Worm (Caenorhabditis elegans) whole organism, L4 larva: ENCODE measurements around the gene C17G10.6.
A peak's percentile ranks its signal among the peaks of the same experiment; 100 is the strongest.

ENCODE experiments used
- F49E8.2 ChIP-seq: sonication (generic microtip); optimal IDR thresholded peaks from 2 replicates; lab custom pipeline; 2016; ENCODE audit warnings: missing compliant biosample characterization, mild to moderate bottlenecking, missing genetic modification characterization, borderline replicate concordance
- ama-1 ChIP-seq: fragments of 150-350 bp; optimal IDR thresholded peaks from 2 replicates; lab custom pipeline; 2014; ENCODE audit warnings: inconsistent platforms, mixed read lengths
- ceh-82 ChIP-seq: sonication (generic microtip); optimal IDR thresholded peaks from 2 replicates; lab custom pipeline; 2017; ENCODE audit warnings: missing biosample characterization, missing genetic modification characterization
- daf-19 ChIP-seq: fragments of 200-800 bp; sonication (Bioruptor generic); conservative IDR thresholded peaks from 2 replicates; pipeline ENCODE4 v1.3.6; 2022; ENCODE audit warnings: missing genetic modification characterization, missing compliant biosample characterization
- lsy-2 ChIP-seq, 2 experiments: fragments of 150-350 bp in 1 of 2; sonication (generic microtip) in 1 of 2; optimal IDR thresholded peaks; 2 replicates each; lab custom pipeline; 2014 to 2017; ENCODE audit warnings: missing biosample characterization in 2 of 2, missing genetic modification characterization in 2 of 2
- nhr-11 ChIP-seq: fragments of 150-350 bp; optimal IDR thresholded peaks from 2 replicates; lab custom pipeline; 2014; ENCODE audit warnings: missing biosample characterization, missing genetic modification characterization
- nhr-25 ChIP-seq: sonication (generic microtip); optimal IDR thresholded peaks from 2 replicates; lab custom pipeline; 2017; ENCODE audit warnings: missing genetic modification characterization, mild to moderate bottlenecking, missing compliant biosample characterization, antibody characterized with exemption, moderate library complexity, borderline replicate concordance; ENCODE audit not compliant: insufficient read depth
- nhr-28 ChIP-seq: fragments of 150-350 bp; optimal IDR thresholded peaks from 2 replicates; lab custom pipeline; 2014; ENCODE audit warnings: missing biosample characterization, missing genetic modification characterization
- nhr-6 ChIP-seq: fragments of 150-350 bp; optimal IDR thresholded peaks from 2 replicates; lab custom pipeline; 2014; ENCODE audit warnings: missing biosample characterization, missing genetic modification characterization
- skn-1 ChIP-seq: fragments of 150-350 bp; optimal IDR thresholded peaks from 2 replicates; lab custom pipeline; 2014; ENCODE audit warnings: missing biosample characterization, missing genetic modification characterization
- unc-130 ChIP-seq: sonication (generic microtip); optimal IDR thresholded peaks from 2 replicates; lab custom pipeline; 2016; ENCODE audit warnings: missing genetic modification reagents, missing genetic modification characterization, missing compliant biosample characterization
- unc-62 ChIP-seq, 3 experiments: fragments of 150-350 bp in 1 of 3; sonication (generic microtip); optimal IDR thresholded peaks in 2 of 3; peaks in 1 of 3; 1 replicate in 1 of 3; 2 replicates in 2 of 3; lab custom pipeline; 2014 to 2017; ENCODE audit warnings: missing biosample characterization in 3 of 3, missing genetic modification characterization in 3 of 3, missing genetic modification reagents in 3 of 3, missing genotype in 1 of 3
- zip-11 ChIP-seq: fragments of 200-800 bp; sonication (Bioruptor generic); IDR thresholded peaks from 2 replicates; pipeline ENCODE4 v1.3.6; 2022; ENCODE audit warnings: missing genetic modification characterization, missing compliant biosample characterization

- TF ChIP-seq unc-62 (GFP tag; optimal IDR thresholded peaks at IDR 0.05 in 1 of 2; lab: Kevin White, UChicago) (no peak), unc-62 (tag; optimal IDR thresholded peaks at IDR 0.05; lab: Kevin White, UChicago) (no peak), ama-1 (lab: Kevin White, UChicago) (peak; percentile 97), nhr-6 (tag; lab: Kevin White, UChicago) (peak; percentile 53), nhr-11 (tag; lab: Kevin White, UChicago) (peak; percentile 26), ceh-82 (tag; lab: Kevin White, UChicago) (no peak), unc-130 (GFP tag; lab: Kevin White, UChicago) (peak; percentile 39), skn-1 (tag; lab: Kevin White, UChicago) (no peak), lsy-2 (tag; optimal IDR thresholded peaks at IDR 0.05; lab: Kevin White, UChicago) (peak in 1 of 2 experiments; percentile 65), nhr-25 (tag; lab: Kevin White, UChicago) (no peak), nhr-28 (tag; lab: Kevin White, UChicago) (peak; percentile 72), zip-11 (GFP tag; lab: Robert Waterston, UW) (no peak), F49E8.2 (tag; lab: Kevin White, UChicago) (peak; percentile 47), daf-19 (GFP tag; lab: Robert Waterston, UW) (no peak; the same call in 1 of the 2 replicates)
Observed at ce11 chrII:5599326-5600044, 3.6 kb downstream of the C17G10.6 start, which contains the start of gene C17G10.10.
